Worm (Caenorhabditis elegans): Measurements from ENCODE around the gene F14H3.4.
A peak's percentile ranks its signal among the peaks of the same experiment; 100 is the strongest.

F14H3.4 gene

DNA sequence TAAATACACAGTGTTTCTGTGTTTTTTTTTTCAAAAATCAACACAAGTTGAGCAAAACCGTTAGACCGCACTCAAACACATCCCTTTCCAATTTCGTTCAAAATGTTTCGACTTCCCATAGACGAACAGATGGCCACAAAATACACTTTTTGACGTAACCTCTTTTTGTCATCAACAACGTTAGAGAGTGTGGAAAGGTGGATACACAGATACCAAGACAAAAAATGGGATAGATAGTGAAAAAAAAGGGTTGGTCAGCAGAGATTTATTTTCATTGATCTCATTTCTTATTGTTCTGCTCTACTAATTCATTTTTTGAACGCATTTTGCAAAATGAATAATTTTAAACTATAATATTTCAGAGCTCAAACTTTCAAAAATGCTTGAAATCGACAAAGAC, 40.0 kb upstream of the F14H3.4 start:
- TF ChIP-seq nhr-129 (tag; optimal IDR thresholded peaks at IDR 0.05) (peak; percentile 47), fos-1 (tag; optimal IDR thresholded peaks at IDR 0.05) (peak; percentile 26), lsy-2 (tag; optimal IDR thresholded peaks at IDR 0.05) (no peak), sma-9 (GFP tag; optimal IDR thresholded peaks at IDR 0.05) (peak; percentile 57), sma-9 (tag; optimal IDR thresholded peaks at IDR 0.05) (no peak)

DNA sequence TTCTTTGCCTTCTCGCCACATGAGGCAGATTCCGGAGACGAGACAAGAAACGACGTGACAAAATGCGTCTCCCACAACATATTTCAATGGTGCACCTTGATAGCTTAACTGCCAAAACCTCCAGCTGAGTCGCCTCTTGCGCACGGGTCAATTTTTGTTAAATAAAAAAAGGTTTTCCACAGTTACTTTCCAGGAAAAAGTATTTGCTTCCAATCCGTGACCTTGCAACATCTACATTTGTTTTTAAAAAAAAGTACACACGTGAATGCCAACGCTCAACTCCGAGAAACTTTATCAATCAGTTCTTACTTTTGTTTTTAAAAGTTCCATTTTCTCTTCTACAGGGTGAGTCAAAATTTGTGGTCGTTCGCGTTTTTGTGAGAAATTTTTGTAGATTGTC, 39.4 kb upstream of the F14H3.4 start, which contains the start of gene F22B8.7:
TSS of gene F22B8.7 (plus strand) at position 301 of the 400 bp plus-strand sequence.
- TF ChIP-seq mdl-1 (tag; optimal IDR thresholded peaks at IDR 0.05) (no peak), ceh-82 (tag; optimal IDR thresholded peaks at IDR 0.05) (no peak), unc-39 (tag; optimal IDR thresholded peaks at IDR 0.05) (no peak), fos-1 (tag; optimal IDR thresholded peaks at IDR 0.05) (no peak), nhr-237 (tag; optimal IDR thresholded peaks at IDR 0.05) (no peak)

DNA sequence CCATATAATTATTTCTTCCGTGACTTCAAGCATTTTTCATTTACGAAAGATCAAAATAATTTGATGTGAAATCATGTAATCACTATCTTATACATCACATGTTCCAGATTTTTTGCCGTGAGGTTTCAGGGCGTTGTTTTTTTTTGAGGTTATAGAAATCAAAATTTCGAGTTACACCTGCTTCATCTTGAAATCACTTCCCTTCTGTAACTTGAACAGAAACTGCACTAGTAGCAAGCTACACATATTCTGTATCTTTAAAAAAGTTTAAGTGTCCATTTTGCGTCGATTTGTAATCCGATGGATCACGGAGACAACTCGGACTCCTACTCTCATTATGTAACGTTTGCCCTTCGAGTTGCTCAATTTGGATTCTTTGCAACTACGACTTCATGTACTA, 35.8 kb upstream of the F14H3.4 start, which contains the start of gene F22B8.3:
TSS of gene F22B8.3 (plus strand) at position 301 of the 400 bp plus-strand sequence.
- TF ChIP-seq nhr-23 (tag; optimal IDR thresholded peaks at IDR 0.05) (no peak), R02D3.7 (tag; optimal IDR thresholded peaks at IDR 0.05) (no peak), ama-1 (optimal IDR thresholded peaks at IDR 0.05) (no peak), unc-39 (tag; optimal IDR thresholded peaks at IDR 0.05) (no peak), sma-9 (GFP tag; optimal IDR thresholded peaks at IDR 0.05) (no peak), sma-9 (tag; optimal IDR thresholded peaks at IDR 0.05) (no peak), snpc-4 (tag; optimal IDR thresholded peaks at IDR 0.05) (no peak), ceh-82 (tag; optimal IDR thresholded peaks at IDR 0.05) (no peak)

DNA sequence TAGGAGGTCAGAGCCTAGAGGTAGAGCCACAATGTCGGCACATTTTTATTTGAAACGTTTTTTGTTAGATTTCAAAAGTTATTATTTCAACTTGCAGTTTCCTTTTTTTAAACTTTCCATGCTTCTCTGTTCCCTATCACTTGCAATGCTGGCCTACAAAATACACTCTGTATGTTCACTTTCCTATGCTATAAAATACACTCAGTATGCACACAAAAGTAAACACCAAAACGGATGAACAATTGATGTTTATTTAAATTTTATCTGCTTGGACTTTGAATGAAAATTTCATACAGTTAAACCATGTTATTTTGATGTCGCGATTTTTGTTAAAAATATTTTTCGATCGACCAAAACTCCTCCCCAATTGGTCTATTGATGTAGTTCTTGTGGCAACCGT, 25.8 kb upstream of the F14H3.4 start:
- TF ChIP-seq alr-1 (tag; optimal IDR thresholded peaks at IDR 0.05) (no peak), egl-27 (tag; optimal IDR thresholded peaks at IDR 0.05) (no peak), aly-2 (tag; optimal IDR thresholded peaks at IDR 0.05) (no peak), C34F6.9 (tag; optimal IDR thresholded peaks at IDR 0.05) (no peak), sem-4 (tag; optimal IDR thresholded peaks at IDR 0.05) (no peak), Y55F3AM.14 (GFP tag; optimal IDR thresholded peaks at IDR 0.05) (no peak), sma-3 (GFP tag; optimal IDR thresholded peaks at IDR 0.05) (no peak)

DNA sequence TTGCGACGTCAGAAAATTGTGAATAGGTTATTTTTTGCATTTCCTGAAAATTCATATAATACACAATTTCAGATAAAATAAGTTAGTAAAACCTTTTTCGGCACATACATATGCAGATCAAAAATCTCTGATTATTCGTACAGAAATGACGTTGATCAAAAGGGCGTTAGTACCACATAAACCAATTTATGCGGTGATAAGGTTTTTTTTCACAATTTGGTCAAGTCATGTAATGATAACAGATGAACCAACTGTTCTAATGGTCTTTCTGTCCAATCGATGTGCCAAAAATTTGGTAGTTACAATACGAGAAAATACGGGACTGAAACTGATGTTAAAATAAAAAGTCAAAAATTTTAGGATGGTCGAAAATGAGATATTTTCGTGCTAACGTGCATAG, 25.2 kb upstream of the F14H3.4 start:
- TF ChIP-seq zag-1 (tag; optimal IDR thresholded peaks at IDR 0.05) (no peak), nhr-10 (tag; optimal IDR thresholded peaks at IDR 0.05) (no peak), ceh-16 (tag; optimal IDR thresholded peaks at IDR 0.05) (no peak), fos-1 (tag; optimal IDR thresholded peaks at IDR 0.05) (peak; percentile 69), nhr-12 (tag; optimal IDR thresholded peaks at IDR 0.05) (no peak), sma-9 (GFP tag; optimal IDR thresholded peaks at IDR 0.05) (peak; percentile 57), sma-9 (tag; optimal IDR thresholded peaks at IDR 0.05) (no peak)

DNA sequence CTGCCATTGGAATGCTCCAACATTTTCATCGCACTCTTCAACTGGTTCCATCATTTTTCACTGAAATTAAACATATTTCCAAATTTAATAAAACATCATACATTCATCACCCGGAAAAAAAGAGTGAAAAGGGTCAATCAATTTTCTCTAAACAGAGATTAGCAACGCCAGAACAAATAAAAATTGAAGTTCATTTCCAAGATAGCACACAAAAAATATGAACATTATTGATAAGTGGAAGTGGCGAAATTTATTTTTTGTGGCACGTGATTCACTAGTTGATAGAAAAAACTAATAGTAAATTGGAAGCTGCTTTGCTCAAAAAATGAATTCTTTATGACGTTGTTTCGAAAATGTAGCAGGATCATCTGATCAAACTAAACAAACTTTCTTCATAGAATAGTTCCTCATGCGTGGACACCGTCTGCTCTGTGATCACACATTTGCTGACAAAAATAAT, 20.4 kb upstream of the F14H3.4 start, which contains the start of the genes F14H3.12 and srj-29:
TSS of gene F14H3.12 (minus strand) at position 74 of the 460 bp plus-strand sequence.
TSS of gene srj-29 (plus strand) at position 410 of the 460 bp plus-strand sequence.
- TF ChIP-seq fos-1 (tag; optimal IDR thresholded peaks at IDR 0.05) (peak; percentile 30), nhr-129 (tag; optimal IDR thresholded peaks at IDR 0.05) (no peak), nhr-237 (tag; optimal IDR thresholded peaks at IDR 0.05) (no peak)

DNA sequence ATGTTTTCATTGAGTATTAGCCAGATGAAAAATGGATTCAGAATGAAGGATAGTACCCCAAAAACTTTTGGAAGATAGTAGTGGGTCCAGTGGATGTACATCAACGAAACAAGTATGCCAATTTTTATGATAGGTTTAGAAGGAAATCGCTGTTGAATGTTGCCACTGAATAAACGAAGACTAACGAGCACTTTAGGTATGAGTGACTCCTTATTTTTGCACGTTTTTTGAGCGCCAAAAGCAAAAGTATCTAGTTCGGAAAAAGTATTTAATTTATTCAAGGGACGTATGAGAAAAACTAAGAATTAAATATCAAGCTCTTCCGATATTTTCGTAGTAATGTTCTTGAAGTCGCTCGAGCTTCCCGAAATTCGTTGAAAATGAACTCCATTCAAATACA, 19.0 kb upstream of the F14H3.4 start, which contains the start of gene srj-10:
TSS of gene srj-10 (minus strand) at position 101 of the 400 bp plus-strand sequence.
- no peak for TF ChIP-seq mab-5 (tag; optimal IDR thresholded peaks at IDR 0.05)
- no peak for TF ChIP-seq ztf-1 (GFP tag; conservative IDR thresholded peaks at IDR 0.05)
- TF ChIP-seq C34F6.9 (tag; optimal IDR thresholded peaks at IDR 0.05), result no peak

DNA sequence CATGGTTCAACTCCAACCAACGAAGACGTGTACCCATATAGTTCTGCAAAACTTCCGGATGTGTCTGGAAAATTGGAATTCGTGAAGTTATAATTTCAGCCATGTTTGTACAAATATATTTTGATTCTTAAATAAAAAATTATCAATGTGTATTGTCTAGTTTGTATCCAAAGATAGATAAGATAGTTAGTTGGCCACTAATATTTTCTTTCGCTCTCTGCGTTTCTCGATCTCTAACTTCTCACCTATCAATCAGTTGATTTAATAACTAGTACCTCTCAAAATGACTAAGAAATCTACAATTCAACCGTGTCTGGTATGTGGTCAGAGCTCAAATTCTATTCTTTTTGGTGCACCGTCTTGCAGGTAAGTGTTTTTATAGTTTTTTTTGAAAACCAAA, 16.3 kb upstream of the F14H3.4 start, which contains the start of gene nhr-176:
TSS of gene nhr-176 (plus strand) at position 159 of the 400 bp plus-strand sequence.
- TF ChIP-seq nhr-77 (tag; optimal IDR thresholded peaks at IDR 0.05) (no peak), mab-5 (tag; optimal IDR thresholded peaks at IDR 0.05) (no peak), lin-39 (tag; optimal IDR thresholded peaks at IDR 0.05) (no peak), elt-3 (tag; optimal IDR thresholded peaks at IDR 0.05) (no peak), ztf-1 (GFP tag; conservative IDR thresholded peaks at IDR 0.05) (no peak), unc-62 (GFP tag; optimal IDR thresholded peaks at IDR 0.05) (no peak), nhr-129 (tag; optimal IDR thresholded peaks at IDR 0.05) (no peak), fos-1 (tag; optimal IDR thresholded peaks at IDR 0.05) (peak; percentile 9)
